Worm (Caenorhabditis elegans) whole organism, L1 larva: ENCODE measurements around the gene C05B5.16.

ENCODE experiments used
- C34B4.2 ChIP-seq: sonication (generic microtip); optimal IDR thresholded peaks from 2 replicates; lab custom pipeline; 2017; ENCODE audit warnings: mild to moderate bottlenecking, missing genetic modification characterization, missing compliant biosample characterization
- alr-1 ChIP-seq: fragments of 200-800 bp; sonication (Bioruptor generic); optimal IDR thresholded peaks from 2 replicates; lab custom pipeline; 2018; ENCODE audit warnings: borderline replicate concordance, mild to moderate bottlenecking, missing genetic modification characterization, missing compliant biosample characterization
- ama-1 ChIP-seq: fragments of 150-350 bp; optimal IDR thresholded peaks from 2 replicates; lab custom pipeline; 2014
- blmp-1 ChIP-seq: fragments of 150-350 bp; optimal IDR thresholded peaks from 2 replicates; lab custom pipeline; 2014; ENCODE audit warnings: missing biosample characterization, missing genetic modification characterization
- ceh-8 ChIP-seq: fragments of 200-800 bp; sonication (Bioruptor generic); optimal IDR thresholded peaks from 2 replicates; lab custom pipeline; 2018; ENCODE audit warnings: mild to moderate bottlenecking, missing genetic modification characterization, moderate library complexity, missing compliant biosample characterization
- ceh-82 ChIP-seq, 3 experiments: fragments of 150-350 bp in 1 of 3; sonication (generic microtip) in 2 of 3; optimal IDR thresholded peaks; 2 replicates each; lab custom pipeline; 2014 to 2017; ENCODE audit warnings: missing biosample characterization in 3 of 3, missing genetic modification characterization in 3 of 3
- ceh-88 ChIP-seq: fragments of 200-800 bp; sonication (Bioruptor generic); IDR thresholded peaks from 2 replicates; pipeline ENCODE4 v1.3.6; 2022; ENCODE audit warnings: missing genetic modification characterization, missing compliant biosample characterization
- ceh-90 ChIP-seq: sonication (generic microtip); optimal IDR thresholded peaks from 2 replicates; lab custom pipeline; 2016; ENCODE audit warnings: missing genetic modification characterization, missing compliant biosample characterization
- dpl-1 ChIP-seq, 3 experiments: fragments of 150-350 bp in 2 of 3; sonication (generic microtip) in 1 of 3; optimal IDR thresholded peaks; 2 replicates each; lab custom pipeline; 2014 to 2017; ENCODE audit warnings: missing biosample characterization in 3 of 3, missing genetic modification characterization in 3 of 3, missing genetic modification reagents in 3 of 3
- dsc-1 ChIP-seq: sonication (generic microtip); optimal IDR thresholded peaks from 2 replicates; lab custom pipeline; 2016; ENCODE audit warnings: mild to moderate bottlenecking, missing genetic modification characterization, missing compliant biosample characterization
- efl-1 ChIP-seq, 4 experiments: fragments of 150-350 bp; optimal IDR thresholded peaks in 3 of 4; peaks in 1 of 4; 1 replicate in 1 of 4; 2 replicates in 3 of 4; lab custom pipeline; 2014; ENCODE audit warnings: missing biosample characterization in 2 of 4, missing genetic modification characterization in 2 of 4, missing genetic modification reagents in 2 of 4
- efl-3 ChIP-seq: fragments of 200-800 bp; sonication (Bioruptor generic); optimal IDR thresholded peaks from 2 replicates; lab custom pipeline; 2018; ENCODE audit warnings: mild to moderate bottlenecking, missing genetic modification characterization, missing compliant biosample characterization
- egl-13 ChIP-seq: sonication (generic microtip); optimal IDR thresholded peaks from 2 replicates; lab custom pipeline; 2016; ENCODE audit warnings: missing genotype, missing genetic modification reagents, missing genetic modification characterization, missing compliant biosample characterization
- elt-2 ChIP-seq: sonication (generic microtip); optimal IDR thresholded peaks from 2 replicates; lab custom pipeline; 2016; ENCODE audit warnings: missing genetic modification characterization, mild to moderate bottlenecking, inconsistent platforms, missing compliant biosample characterization, missing genetic modification reagents
- elt-3 ChIP-seq, 6 experiments: fragments of 150-350 bp in 1 of 6; sonication (generic microtip); optimal IDR thresholded peaks; 2 replicates each; lab custom pipeline; 2017 to 2018; ENCODE audit warnings: missing biosample characterization in 6 of 6, missing genetic modification characterization in 6 of 6, inconsistent platforms in 1 of 6
- fkh-10 ChIP-seq: sonication (generic microtip); optimal IDR thresholded peaks from 2 replicates; lab custom pipeline; 2017; ENCODE audit warnings: missing biosample characterization, missing genetic modification reagents, missing genetic modification characterization
- fkh-4 ChIP-seq: sonication (generic microtip); optimal IDR thresholded peaks from 2 replicates; lab custom pipeline; 2016; ENCODE audit warnings: missing compliant biosample characterization, missing genetic modification characterization, borderline replicate concordance
- fos-1 ChIP-seq: fragments of 150-350 bp; optimal IDR thresholded peaks from 2 replicates; lab custom pipeline; 2014; ENCODE audit warnings: missing biosample characterization, missing genetic modification characterization
- grh-1 ChIP-seq: fragments of 200-800 bp; sonication (Bioruptor generic); IDR thresholded peaks from 2 replicates; pipeline ENCODE4 v1.3.6; 2022; ENCODE audit warnings: missing genetic modification reagents, missing genetic modification characterization, missing compliant biosample characterization
- hpl-2 ChIP-seq: fragments of 150-350 bp; optimal IDR thresholded peaks from 2 replicates; lab custom pipeline; 2014; ENCODE audit warnings: missing biosample characterization, missing genetic modification reagents, missing genetic modification characterization
- lin-14 ChIP-seq: fragments of 200-800 bp; sonication (Bioruptor generic); optimal IDR thresholded peaks from 2 replicates; lab custom pipeline; 2018; ENCODE audit warnings: mild to moderate bottlenecking, missing genetic modification characterization, moderate library complexity, missing compliant biosample characterization
- lin-15B ChIP-seq: fragments of 150-350 bp; sonication (generic microtip); optimal IDR thresholded peaks from 3 replicates; lab custom pipeline; 2014; ENCODE audit warnings: missing biosample characterization, missing genetic modification characterization
- lin-35 ChIP-seq, 2 experiments: fragments of 150-350 bp; optimal IDR thresholded peaks; 2 replicates each; lab custom pipeline; 2014; ENCODE audit warnings: missing biosample characterization in 2 of 2, missing genetic modification characterization in 2 of 2, missing genetic modification reagents in 2 of 2
- lin-39 ChIP-seq: fragments of 150-350 bp; optimal IDR thresholded peaks from 2 replicates; lab custom pipeline; 2014; ENCODE audit warnings: missing biosample characterization, missing genetic modification reagents, missing genetic modification characterization
- mab-9 ChIP-seq: fragments of 200-800 bp; sonication (Bioruptor generic); IDR thresholded peaks from 2 replicates; pipeline ENCODE4 v1.3.6; 2022; ENCODE audit warnings: missing genetic modification reagents, missing genetic modification characterization, missing compliant biosample characterization
- nhr-12 ChIP-seq: sonication (generic microtip); optimal IDR thresholded peaks from 2 replicates; lab custom pipeline; 2017; ENCODE audit warnings: missing biosample characterization, missing genetic modification characterization
- nhr-19 ChIP-seq: fragments of 200-800 bp; sonication (Bioruptor generic); conservative IDR thresholded peaks from 2 replicates; pipeline ENCODE4 v1.3.6; 2022; ENCODE audit warnings: missing genetic modification characterization, missing compliant biosample characterization
- nhr-20 ChIP-seq: sonication (generic microtip); optimal IDR thresholded peaks from 2 replicates; lab custom pipeline; 2016; ENCODE audit warnings: mild to moderate bottlenecking, missing genetic modification characterization, missing compliant biosample characterization
- nhr-237 ChIP-seq: fragments of 150-350 bp; optimal IDR thresholded peaks from 2 replicates; lab custom pipeline; 2014; ENCODE audit warnings: missing biosample characterization, missing genetic modification characterization
- nhr-28 ChIP-seq: fragments of 150-350 bp; optimal IDR thresholded peaks from 2 replicates; lab custom pipeline; 2014; ENCODE audit warnings: missing biosample characterization, missing genetic modification characterization
- nhr-77 ChIP-seq: fragments of 150-350 bp; optimal IDR thresholded peaks from 2 replicates; lab custom pipeline; 2014; ENCODE audit warnings: missing biosample characterization, missing genetic modification characterization
- nhr-85 ChIP-seq: sonication (generic microtip); peaks from one replicate; lab custom pipeline; 2016; ENCODE audit warnings: missing genetic modification characterization, inconsistent platforms, missing compliant biosample characterization
- nhr-90 ChIP-seq: sonication (generic microtip); optimal IDR thresholded peaks from 2 replicates; lab custom pipeline; 2016; ENCODE audit warnings: mild to moderate bottlenecking, missing genetic modification characterization, missing compliant biosample characterization; ENCODE audit not compliant: poor library complexity
- pag-3 ChIP-seq: sonication (generic microtip); optimal IDR thresholded peaks from 2 replicates; lab custom pipeline; 2017; ENCODE audit warnings: missing genetic modification characterization, mild to moderate bottlenecking, missing compliant biosample characterization, antibody characterized with exemption, borderline replicate concordance; ENCODE audit not compliant: insufficient read depth
- skn-1 ChIP-seq: fragments of 150-350 bp; optimal IDR thresholded peaks from 2 replicates; lab custom pipeline; 2014; ENCODE audit warnings: missing biosample characterization, missing genetic modification characterization
- snpc-4 ChIP-seq: fragments of 150-350 bp; optimal IDR thresholded peaks from 2 replicates; lab custom pipeline; 2014; ENCODE audit warnings: missing biosample characterization, missing genetic modification characterization
- snu-23 ChIP-seq: sonication (generic microtip); optimal IDR thresholded peaks from 2 replicates; lab custom pipeline; 2016; ENCODE audit warnings: missing genetic modification characterization, missing compliant biosample characterization
- sptf-1 ChIP-seq: fragments of 150-350 bp; optimal IDR thresholded peaks from 2 replicates; lab custom pipeline; 2014; ENCODE audit warnings: missing biosample characterization, missing genetic modification characterization
- swsn-7 ChIP-seq: sonication (generic microtip); optimal IDR thresholded peaks from 2 replicates; lab custom pipeline; 2016; ENCODE audit warnings: missing genetic modification characterization, missing compliant biosample characterization
- unc-130 ChIP-seq: fragments of 150-350 bp; optimal IDR thresholded peaks from 2 replicates; lab custom pipeline; 2017; ENCODE audit warnings: missing biosample characterization, missing genetic modification characterization, inconsistent platforms
- unc-30 ChIP-seq: sonication (generic microtip); optimal IDR thresholded peaks from 2 replicates; lab custom pipeline; 2017; ENCODE audit warnings: missing biosample characterization, missing genetic modification characterization
- unc-98 ChIP-seq: fragments of 200-800 bp; sonication (Bioruptor generic); IDR thresholded peaks from 2 replicates; pipeline ENCODE4 v1.3.6; 2022; ENCODE audit warnings: missing genetic modification characterization, missing compliant biosample characterization
- vab-15 ChIP-seq: sonication (generic microtip); optimal IDR thresholded peaks from 2 replicates; lab custom pipeline; 2017; ENCODE audit warnings: missing genotype, mild to moderate bottlenecking, missing genetic modification characterization, missing compliant biosample characterization

The C05B5.16 gene

DNA sequence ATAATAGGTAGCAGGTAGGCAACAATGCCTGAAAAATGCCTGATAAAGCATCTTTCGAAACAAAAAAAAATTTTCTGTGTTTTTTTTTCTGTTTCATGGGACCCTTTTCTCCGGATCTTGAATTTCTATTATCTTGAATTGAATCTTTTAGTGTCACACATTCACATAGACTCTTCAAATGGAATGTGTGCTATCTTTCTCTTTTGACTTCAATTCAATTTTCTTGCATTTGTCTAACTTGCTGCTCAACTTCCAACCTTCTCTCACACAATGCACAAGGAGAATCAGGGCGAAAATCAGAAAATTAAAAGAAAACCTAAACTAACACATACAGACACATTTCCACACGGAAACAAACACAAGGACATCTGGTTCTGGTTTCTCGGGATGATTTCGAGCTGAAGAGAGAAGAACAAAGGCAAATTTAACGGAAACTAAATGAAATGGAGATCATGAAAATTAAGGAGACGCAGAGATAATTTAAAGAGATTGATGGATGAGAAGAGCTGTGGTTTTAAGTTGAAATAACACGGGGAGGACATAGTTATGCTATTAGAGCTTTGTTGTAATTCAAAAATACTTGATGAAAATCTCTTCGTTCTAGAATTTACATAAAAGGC is 39.9 kb upstream of the C05B5.16 start:
- TF ChIP-seq unc-98 (GFP tag; lab: Robert Waterston, UW) (no peak), efl-1 (optimal IDR thresholded peaks at IDR 0.05; lab: Kevin White, UChicago) (no peak), efl-1 (GFP tag; optimal IDR thresholded peaks at IDR 0.05 in 1 of 2; lab: Kevin White, UChicago) (peak in 1 of 2 experiments; percentile 74), elt-3 (tag; optimal IDR thresholded peaks at IDR 0.05; lab: Kevin White, UChicago) (no peak), lin-14 (GFP tag; lab: Kevin White, UChicago) (peak; percentile 24), lin-15B (tag; lab: Kevin White, UChicago) (no peak), elt-2 (tag; lab: Kevin White, UChicago) (no peak), alr-1 (no peak), nhr-90 (tag; lab: Kevin White, UChicago) (no peak), ceh-90 (tag; lab: Kevin White, UChicago) (no peak), grh-1 (GFP tag; lab: Robert Waterston, UW) (no peak), dsc-1 (tag; lab: Kevin White, UChicago) (peak; percentile 97), nhr-85 (tag; lab: Kevin White, UChicago) (no peak), dpl-1 (GFP tag; optimal IDR thresholded peaks at IDR 0.05; lab: Kevin White, UChicago) (no peak), nhr-19 (no peak), hpl-2 (GFP tag; lab: Kevin White, UChicago) (no peak), egl-13 (tag; lab: Kevin White, UChicago) (no peak), pag-3 (no peak), ceh-8 (GFP tag; lab: Kevin White, UChicago) (no peak), sptf-1 (tag; lab: Kevin White, UChicago) (no peak), fkh-4 (tag; lab: Kevin White, UChicago) (peak; percentile 71), swsn-7 (tag; lab: Kevin White, UChicago) (no peak), nhr-237 (no peak), nhr-20 (tag; lab: Kevin White, UChicago) (no peak), ama-1 (lab: Kevin White, UChicago) (no peak), snu-23 (no peak), snpc-4 (tag; lab: Kevin White, UChicago) (no peak), ceh-82 (tag; optimal IDR thresholded peaks at IDR 0.05; lab: Kevin White, UChicago) (no peak), blmp-1 (tag; lab: Kevin White, UChicago) (no peak), fkh-10 (GFP tag; lab: Kevin White, UChicago) (peak; percentile 49), ceh-88 (GFP tag; lab: Robert Waterston, UW) (no peak), nhr-28 (tag; lab: Kevin White, UChicago) (no peak), mab-9 (GFP tag; lab: Robert Waterston, UW) (no peak), C34B4.2 (tag; lab: Kevin White, UChicago) (no peak), skn-1 (tag; lab: Kevin White, UChicago) (no peak), lin-39 (no peak), vab-15 (no peak), nhr-12 (tag; lab: Kevin White, UChicago) (no peak), lin-35 (GFP tag; optimal IDR thresholded peaks at IDR 0.05; lab: Kevin White, UChicago) (no peak), unc-130 (tag; lab: Kevin White, UChicago) (no peak), unc-30 (tag; lab: Kevin White, UChicago) (no peak), fos-1 (tag; lab: Kevin White, UChicago) (no peak), efl-3 (GFP tag; lab: Kevin White, UChicago) (no peak), nhr-77 (tag; lab: Kevin White, UChicago) (no peak)
